Fruit fly (Drosophila melanogaster) S2 (cell line): ENCODE data around the gene CG7888.

Experiments
- CG8478 ChIP-seq: fragments of >200 bp; optimal IDR thresholded peaks from 2 replicates; lab custom pipeline; 2018
- CTCF ChIP-seq, 2 experiments: fragments of >200 bp; optimal IDR thresholded peaks; 2 replicates each; lab custom pipeline; 2018

CG7888 gene

dm6 chr3L:11074043-11074853 is 20.4 kb downstream of the CG7888 start, which contains the start of the genes Pfdn2 and Noc1:
Pfdn2 (minus strand) TSS chr3L:11074388.
Noc1 (plus strand) TSS chr3L:11074769.
- TF ChIP-seq CG8478 (lab: Kevin White, UChicago) = no peak
- TF ChIP-seq CTCF (optimal IDR thresholded peaks at IDR 0.05; lab: Kevin White, UChicago) = no peak

dm6 chr3L:11083605-11084004 is 29.8 kb downstream of the CG7888 start:
- TF ChIP-seq CG8478 (lab: Kevin White, UChicago) (no peak), CTCF (optimal IDR thresholded peaks at IDR 0.05; lab: Kevin White, UChicago) (no peak)

DNA sequence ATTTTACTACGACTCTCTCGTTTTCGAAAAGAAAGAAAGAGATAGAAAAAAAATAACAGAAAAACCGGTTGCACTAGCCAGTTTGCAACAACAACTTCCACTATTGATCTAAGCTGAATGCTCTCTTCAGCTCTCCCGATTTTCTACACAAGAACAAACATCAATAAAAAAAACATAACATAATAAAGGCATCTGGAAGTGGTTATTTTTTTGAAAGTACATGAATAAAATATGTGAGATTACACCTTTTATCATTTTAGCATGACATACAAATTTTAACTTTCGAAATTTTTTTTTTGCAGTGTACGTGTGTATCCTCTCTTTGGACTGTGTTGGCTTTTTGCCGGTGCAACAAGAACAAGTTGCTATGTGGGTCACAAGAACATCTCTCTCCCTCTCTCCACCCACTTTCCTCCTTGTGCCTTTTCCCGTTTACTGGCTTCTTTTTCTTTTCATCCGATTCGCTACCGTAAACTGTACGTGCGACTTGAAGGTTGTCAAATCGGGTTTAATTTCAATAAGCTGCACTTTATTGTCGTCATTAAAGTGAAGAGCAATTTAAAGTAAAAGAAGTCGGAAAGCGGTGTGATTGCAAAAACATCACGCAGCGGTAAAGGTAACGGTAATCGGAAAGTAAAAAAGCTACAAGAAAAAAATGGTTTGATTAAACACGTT is 30.9 kb downstream of the CG7888 start:
- TF ChIP-seq CTCF (optimal IDR thresholded peaks at IDR 0.05; lab: Kevin White, UChicago) (no peak), CG8478 (lab: Kevin White, UChicago) (no peak)

- TF ChIP-seq CTCF (optimal IDR thresholded peaks at IDR 0.05; lab: Kevin White, UChicago) (no peak), CG8478 (lab: Kevin White, UChicago) (no peak)
Observed at dm6 chr3L:11085810-11086209, 32.0 kb downstream of the CG7888 start.

DNA sequence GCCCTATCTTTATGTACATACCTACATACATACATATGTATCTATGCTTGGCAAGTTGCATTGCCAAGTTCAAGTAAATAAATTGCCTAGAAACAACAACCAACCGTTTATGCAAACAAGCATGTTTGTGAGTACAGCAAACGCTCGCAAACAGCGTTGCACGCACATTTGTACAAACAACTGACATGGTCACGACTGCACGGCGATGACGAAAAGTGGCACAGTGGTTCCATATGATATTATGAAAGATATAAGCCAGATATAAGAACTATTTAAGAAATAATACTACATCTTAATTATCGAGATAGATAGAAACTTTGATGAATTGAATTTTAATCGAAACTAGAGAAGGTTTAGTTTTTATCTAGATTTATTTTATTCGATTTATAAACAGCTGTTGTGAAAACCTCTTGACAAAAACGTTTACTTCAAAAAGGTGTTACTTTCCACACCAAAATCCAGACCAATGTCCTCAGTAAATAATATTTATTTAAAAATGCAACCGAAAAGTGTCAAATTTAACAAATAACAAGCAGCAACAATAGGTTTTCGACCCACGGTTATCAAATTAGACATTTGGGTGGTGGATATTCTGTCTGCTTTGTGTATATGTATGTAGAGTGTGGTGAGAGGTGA is 36.1 kb downstream of the CG7888 start:
- TF ChIP-seq CTCF (optimal IDR thresholded peaks at IDR 0.05; lab: Kevin White, UChicago) (no peak), CG8478 (lab: Kevin White, UChicago) (no peak)

dm6 chr3L:11091943-11092609 is 38.2 kb downstream of the CG7888 start:
- no peak for TF ChIP-seq CTCF (optimal IDR thresholded peaks at IDR 0.05; lab: Kevin White, UChicago)
- TF ChIP-seq CG8478 (lab: Kevin White, UChicago) = no peak

DNA sequence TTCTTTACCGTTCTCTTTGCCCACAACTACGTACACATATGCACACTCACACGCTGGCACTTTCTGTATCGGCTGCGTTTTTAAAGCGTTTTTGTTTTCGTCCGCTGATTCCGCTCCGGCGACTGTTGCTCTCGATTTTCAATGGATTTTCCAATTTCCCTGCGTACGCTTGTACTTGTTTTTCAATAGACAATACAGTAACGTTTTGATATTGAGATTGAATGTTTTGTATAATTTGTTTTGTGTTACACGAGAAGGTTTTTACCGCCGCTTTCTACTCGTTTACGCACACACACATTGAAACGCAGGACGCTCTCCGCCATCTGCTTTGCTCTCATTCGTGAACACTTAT is 38.8 kb downstream of the CG7888 start:
- no peak for TF ChIP-seq CTCF (optimal IDR thresholded peaks at IDR 0.05; lab: Kevin White, UChicago)
- no peak for TF ChIP-seq CG8478 (lab: Kevin White, UChicago)

DNA sequence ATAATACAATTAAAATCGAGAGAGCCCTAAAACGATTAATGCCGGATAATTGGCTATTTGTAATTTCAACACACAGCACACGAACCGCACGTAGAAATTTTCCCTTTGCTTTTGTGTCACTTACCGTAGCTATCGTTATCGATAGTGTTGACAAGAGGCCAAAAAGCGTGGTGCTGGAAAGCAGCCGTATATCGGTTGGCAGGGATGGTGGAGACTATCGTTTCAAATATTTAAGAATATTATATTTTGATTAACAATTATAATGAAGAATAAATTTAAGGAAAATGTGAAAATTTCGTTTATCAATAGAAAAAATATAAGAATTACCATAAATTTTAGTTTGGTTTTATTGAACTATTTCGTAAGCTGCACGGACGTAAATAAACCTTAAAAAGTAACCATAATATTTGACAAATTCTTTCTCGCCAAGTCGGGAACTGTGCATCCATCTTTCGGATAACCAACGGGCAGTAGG is 39.2 kb downstream of the CG7888 start, which contains the start of gene JIL-1:
JIL-1 (minus strand) TSS at position 148 of the 475 bp plus-strand sequence.
- peak in 1 of 2 experiments; percentile 2 for TF ChIP-seq CTCF (optimal IDR thresholded peaks at IDR 0.05; lab: Kevin White, UChicago)
- TF ChIP-seq CG8478 (lab: Kevin White, UChicago) = no peak

DNA sequence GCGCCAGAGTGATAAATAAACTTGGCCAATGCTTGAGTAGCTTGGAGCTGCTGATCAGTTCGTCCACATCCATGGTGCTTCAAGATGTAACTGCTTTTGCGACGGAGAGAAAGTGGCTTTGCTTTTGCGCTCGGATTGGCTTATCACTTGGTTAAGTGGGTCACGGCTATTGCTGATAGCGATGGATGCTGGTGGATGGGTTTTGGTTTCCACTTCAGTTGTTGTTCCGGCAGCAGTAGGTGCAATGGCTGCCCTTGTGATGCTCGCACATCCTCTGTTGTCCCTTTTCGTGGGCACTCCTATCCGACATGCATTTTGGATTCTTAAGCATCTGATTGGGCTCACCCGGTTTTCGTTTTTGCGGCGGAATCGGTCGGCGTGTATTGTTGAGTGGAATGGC is 40.4 kb downstream of the CG7888 start:
- no peak for TF ChIP-seq CG8478 (lab: Kevin White, UChicago)
- TF ChIP-seq CTCF (optimal IDR thresholded peaks at IDR 0.05; lab: Kevin White, UChicago) = no peak

DNA sequence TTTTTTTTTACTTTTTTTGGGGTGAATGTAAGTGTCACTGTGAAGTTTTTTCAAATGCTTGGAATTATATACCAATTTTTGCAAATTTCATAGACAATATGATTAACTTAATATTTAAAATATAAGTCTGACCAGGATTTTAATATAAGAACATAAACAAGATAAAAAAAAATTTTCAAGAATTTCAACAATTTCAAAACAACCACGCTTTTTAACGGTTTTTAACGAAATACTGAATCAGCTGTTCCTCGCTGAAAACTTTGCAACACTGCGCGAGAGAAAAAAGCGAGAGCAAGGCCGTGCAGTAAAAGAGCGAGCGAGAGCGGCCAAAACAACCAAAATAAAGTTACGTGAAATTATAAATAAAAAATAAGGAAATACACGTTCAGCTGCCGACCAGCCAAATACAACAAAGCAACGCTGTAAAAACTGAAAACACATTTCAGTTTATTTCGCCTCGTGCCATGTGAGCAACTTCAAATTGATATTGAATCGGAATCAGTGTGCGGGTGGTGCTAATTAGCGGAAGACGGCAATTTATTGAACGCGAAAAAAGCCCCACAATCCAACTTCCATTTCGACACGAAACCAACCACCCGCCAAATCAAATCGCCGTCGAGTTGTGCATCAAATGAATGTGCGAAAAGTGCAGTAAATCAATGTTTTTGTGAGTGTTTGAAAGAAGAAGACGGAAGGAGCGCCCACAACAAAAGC is 42.5 kb downstream of the CG7888 start, which contains the start of the genes CG46439, Iyd and CG33947:
CG46439 (minus strand) TSS at position 51 of the 714 bp plus-strand sequence.
Iyd (minus strand) TSS at position 51 of the 714 bp plus-strand sequence.
CG33947 (plus strand) TSS at position 302 of the 714 bp plus-strand sequence.
- TF ChIP-seq CG8478 (lab: Kevin White, UChicago) = no peak
- TF ChIP-seq CTCF (optimal IDR thresholded peaks at IDR 0.05; lab: Kevin White, UChicago) = no peak

- TF ChIP-seq CTCF (optimal IDR thresholded peaks at IDR 0.05; lab: Kevin White, UChicago) (no peak), CG8478 (lab: Kevin White, UChicago) (no peak)
Observed at dm6 chr3L:11097982-11098663, 44.3 kb downstream of the CG7888 start, which contains the start of the genes Irbp18 and APP-BP1. Irbp18 (minus strand) TSS chr3L:11098186. APP-BP1 (plus strand) TSS chr3L:11098412.

dm6 chr3L:11101598-11101997 is 47.8 kb downstream of the CG7888 start, which contains the start of gene Elo68beta:
Elo68beta (minus strand) TSS chr3L:11101698.
- TF ChIP-seq CTCF (optimal IDR thresholded peaks at IDR 0.05; lab: Kevin White, UChicago) = no peak
- TF ChIP-seq CG8478 (lab: Kevin White, UChicago) = no peak

- no peak for TF ChIP-seq CG8478 (lab: Kevin White, UChicago)
- TF ChIP-seq CTCF (optimal IDR thresholded peaks at IDR 0.05; lab: Kevin White, UChicago) = no peak
Observed at dm6 chr3L:11102930-11103329, 49.1 kb downstream of the CG7888 start, which contains the start of gene Elo68alpha. Elo68alpha (minus strand) TSS chr3L:11103030.
